Worm (Caenorhabditis elegans): ENCODE data around the gene K07B1.7.

DNA sequence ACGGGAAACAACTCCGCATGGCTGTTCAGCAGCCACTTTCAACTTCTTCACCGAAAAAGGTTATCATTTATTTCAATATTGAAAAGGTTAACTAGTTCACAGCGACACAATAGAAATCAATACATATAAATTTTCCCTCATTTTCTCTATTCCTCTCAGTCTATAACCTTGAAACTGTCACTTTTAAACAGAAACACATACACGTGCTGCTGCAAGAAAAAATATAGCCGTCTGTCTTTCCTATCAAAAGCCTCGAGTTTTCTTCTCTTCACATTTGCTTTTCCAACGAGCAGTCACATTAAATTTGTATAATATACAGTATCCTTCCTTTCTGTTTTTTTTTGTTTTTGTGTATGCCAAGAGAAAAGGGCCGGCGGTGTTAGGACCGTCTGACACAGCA is 22.6 kb downstream of the K07B1.7 start:
- TF ChIP-seq him-1 (tag; optimal IDR thresholded peaks at IDR 0.05), result no peak
- no peak for TF ChIP-seq dao-5 (tag; optimal IDR thresholded peaks at IDR 0.05)
- no peak for TF ChIP-seq W03F9.2 (tag; optimal IDR thresholded peaks at IDR 0.05)

All from whole organism, L4/young adult.